Worm (Caenorhabditis elegans): ENCODE measurements around the gene sdf-9.

The sdf-9 gene

ce11 chrV:20815842-20816241 is 17.8 kb downstream of the sdf-9 start, which contains the start of gene sshk-1 (continued):
- TF ChIP-seq lin-29 (GFP tag; IDR thresholded peaks at IDR 0.05) (no peak), php-3 (GFP tag; IDR thresholded peaks at IDR 0.05) (no peak), F26F4.8 (GFP tag; conservative IDR thresholded peaks at IDR 0.05) (no peak)

- TF ChIP-seq nhr-28 (tag; optimal IDR thresholded peaks at IDR 0.05) (peak; percentile 17), R02D3.7 (tag; optimal IDR thresholded peaks at IDR 0.05) (no peak), F49E8.2 (tag; optimal IDR thresholded peaks at IDR 0.05; ENCODE audit: borderline replicate concordance) (no peak)
Measured at ce11 chrV:20820033-20820432, 22.0 kb downstream of the sdf-9 start, which contains the start of gene T03D8.6. Gene T03D8.6 (minus strand): TSS chrV:20820330.

ce11 chrV:20824962-20825609 is 27.1 kb downstream of the sdf-9 start, which contains the start of the genes gcy-22 and grl-14:
Gene gcy-22 (minus strand): TSS chrV:20825062.
Gene grl-14 (plus strand): TSS chrV:20825559.
- TF ChIP-seq hif-1 (tag; optimal IDR thresholded peaks at IDR 0.05): no peak
- TF ChIP-seq nhr-11 (tag; optimal IDR thresholded peaks at IDR 0.05): no peak
- TF ChIP-seq ces-1 (GFP tag; optimal IDR thresholded peaks at IDR 0.05): no peak
- no peak for TF ChIP-seq dmd-8 (GFP tag; IDR thresholded peaks at IDR 0.05)
- TF ChIP-seq sdz-12 (GFP tag; optimal IDR thresholded peaks at IDR 0.05): no peak
- TF ChIP-seq egl-43 (GFP tag; IDR thresholded peaks at IDR 0.05): no peak
- no peak for TF ChIP-seq pha-4 (GFP tag; IDR thresholded peaks at IDR 0.05)
- TF ChIP-seq pha-4 (tag; optimal IDR thresholded peaks at IDR 0.05): no peak
- TF ChIP-seq mxl-3 (GFP tag; optimal IDR thresholded peaks at IDR 0.05): no peak
- no peak for TF ChIP-seq ceh-28 (tag; optimal IDR thresholded peaks at IDR 0.05)
- TF ChIP-seq nhr-42 (GFP tag; IDR thresholded peaks at IDR 0.05): no peak
- TF ChIP-seq ztf-11 (tag; optimal IDR thresholded peaks at IDR 0.05): no peak
- TF ChIP-seq pqm-1 (tag; optimal IDR thresholded peaks at IDR 0.05): no peak
- no peak for TF ChIP-seq tra-1 (GFP tag; IDR thresholded peaks at IDR 0.05)
- no peak for TF ChIP-seq daf-19 (GFP tag; conservative IDR thresholded peaks at IDR 0.05)
- TF ChIP-seq lin-29 (GFP tag; IDR thresholded peaks at IDR 0.05): no peak
- TF ChIP-seq ztf-7 (tag; optimal IDR thresholded peaks at IDR 0.05): no peak
- TF ChIP-seq php-3 (GFP tag; IDR thresholded peaks at IDR 0.05): no peak
- no peak for TF ChIP-seq snpc-4 (tag; optimal IDR thresholded peaks at IDR 0.05)

- peak; percentile 73 for TF ChIP-seq aha-1 (tag)
- TF ChIP-seq unc-62 (GFP tag; optimal IDR thresholded peaks at IDR 0.05 in 1 of 2): peak in 1 of 2 experiments; percentile 81
- TF ChIP-seq unc-62 (tag; optimal IDR thresholded peaks at IDR 0.05): no peak
- no peak for TF ChIP-seq mep-1 (tag; optimal IDR thresholded peaks at IDR 0.05)
Measured at ce11 chrV:20826618-20827017, 28.6 kb downstream of the sdf-9 start.

- TF ChIP-seq nhr-237 (tag; optimal IDR thresholded peaks at IDR 0.05) (no peak), ztf-11 (tag; optimal IDR thresholded peaks at IDR 0.05) (no peak), lsy-2 (tag; optimal IDR thresholded peaks at IDR 0.05) (peak; percentile 45 to 74), jun-1 (tag; optimal IDR thresholded peaks at IDR 0.05) (no peak), mdl-1 (tag; optimal IDR thresholded peaks at IDR 0.05) (peak in 1 of 2 experiments; percentile 69), lin-39 (tag; optimal IDR thresholded peaks at IDR 0.05) (no peak), ctbp-1 (GFP tag; IDR thresholded peaks at IDR 0.05) (no peak), daf-12 (tag; optimal IDR thresholded peaks at IDR 0.05) (no peak), lir-3 (tag; optimal IDR thresholded peaks at IDR 0.05) (no peak), sdz-12 (GFP tag; optimal IDR thresholded peaks at IDR 0.05) (no peak), ceh-28 (tag; optimal IDR thresholded peaks at IDR 0.05) (peak; percentile 30), lin-1 (GFP tag; IDR thresholded peaks at IDR 0.05) (no peak), dpl-1 (GFP tag; optimal IDR thresholded peaks at IDR 0.05) (no peak), zip-2 (tag; optimal IDR thresholded peaks at IDR 0.05) (no peak), ceh-62 (tag; optimal IDR thresholded peaks at IDR 0.05) (no peak), lin-38 (GFP tag; IDR thresholded peaks at IDR 0.05) (no peak), tag-97 (GFP tag; IDR thresholded peaks at IDR 0.05) (no peak), rbr-2 (tag; optimal IDR thresholded peaks at IDR 0.05) (peak; percentile 63), Y105C5A.15 (GFP tag; IDR thresholded peaks at IDR 0.05) (no peak), pha-4 (GFP tag; IDR thresholded peaks at IDR 0.05) (no peak), pha-4 (tag; optimal IDR thresholded peaks at IDR 0.05) (no peak), fkh-10 (GFP tag; optimal IDR thresholded peaks at IDR 0.05) (peak; percentile 94), Y48G9A.11 (GFP tag; IDR thresholded peaks at IDR 0.05) (no peak), ces-1 (GFP tag; optimal IDR thresholded peaks at IDR 0.05) (no peak)
Measured at ce11 chrV:20828820-20829219, 30.8 kb downstream of the sdf-9 start, which contains the start of gene sbt-1. Gene sbt-1 (minus strand): TSS chrV:20828881.
